Fruit fly (Drosophila melanogaster) whole organism, embryonic: Measurements from ENCODE around the gene CG4459.
A peak's percentile ranks its signal among the peaks of the same experiment; 100 is the strongest.

ENCODE experiments used
- Aef1 ChIP-seq: fragments of 200-800 bp; sonication (Bioruptor generic); IDR thresholded peaks from 3 replicates; pipeline ENCODE4 v1.3.6; 2022; ENCODE audit warnings: missing biosample characterization, missing genetic modification characterization
- BEAF-32 ChIP-seq: fragments of 200-800 bp; sonication (Bioruptor generic); optimal IDR thresholded peaks from 3 replicates; lab custom pipeline; 2017; ENCODE audit warnings: missing biosample characterization, missing genetic modification characterization, mild to moderate bottlenecking, moderate library complexity, missing genetic modification reagents
- Blimp-1 ChIP-seq: fragments of 200-800 bp; sonication (Bioruptor generic); optimal IDR thresholded peaks from 3 replicates; lab custom pipeline; 2018; ENCODE audit warnings: missing biosample characterization, missing genetic modification characterization, mild to moderate bottlenecking, moderate library complexity, missing genetic modification reagents
- Bteb2 ChIP-seq: fragments of 200-800 bp; sonication (Bioruptor generic); optimal IDR thresholded peaks from 2 replicates; lab custom pipeline; 2016; ENCODE audit warnings: missing biosample characterization, missing genetic modification characterization
- CG10321 ChIP-seq: fragments of 200-800 bp; sonication (Bioruptor generic); IDR thresholded peaks from 2 replicates; pipeline ENCODE4 v1.3.6; 2022; ENCODE audit warnings: missing biosample characterization, missing genetic modification characterization
- CG10543 ChIP-seq: fragments of 200-800 bp; sonication (Bioruptor generic); optimal IDR thresholded peaks from 3 replicates; lab custom pipeline; 2017; ENCODE audit warnings: missing biosample characterization, mild to moderate bottlenecking, missing genetic modification characterization, moderate library complexity
- CG14050 ChIP-seq: fragments of 200-800 bp; sonication (Bioruptor generic); IDR thresholded peaks from 3 replicates; pipeline ENCODE4 v1.3.6; 2022; ENCODE audit warnings: missing biosample characterization, missing genetic modification characterization
- CG15514 ChIP-seq: fragments of 200-800 bp; sonication (Bioruptor generic); optimal IDR thresholded peaks from 3 replicates; lab custom pipeline; 2017; ENCODE audit warnings: missing biosample characterization, missing genetic modification characterization, mild to moderate bottlenecking, moderate library complexity, missing genetic modification reagents
- CG17328 ChIP-seq: fragments of 200-800 bp; sonication (Bioruptor generic); IDR thresholded peaks from 2 replicates; pipeline ENCODE4 v1.3.6; 2022; ENCODE audit warnings: missing biosample characterization, missing genetic modification characterization
- CG18011 ChIP-seq: fragments of 200-800 bp; sonication (Bioruptor generic); optimal IDR thresholded peaks from 2 replicates; lab custom pipeline; 2017; ENCODE audit warnings: missing biosample characterization, missing genetic modification characterization, mild to moderate bottlenecking, moderate library complexity, missing genotype
- CG3726 ChIP-seq: fragments of 200-800 bp; sonication (Bioruptor generic); IDR thresholded peaks from 3 replicates; pipeline ENCODE4, ENCODE4 v1.3.6; 2022; ENCODE audit warnings: missing biosample characterization, missing genetic modification characterization
- CG4328 ChIP-seq: fragments of 200-800 bp; sonication (Bioruptor generic); optimal IDR thresholded peaks from 3 replicates; lab custom pipeline; 2017; ENCODE audit warnings: missing biosample characterization, missing genetic modification reagents, missing genetic modification characterization
- CG4360 ChIP-seq: fragments of 200-800 bp; sonication (Bioruptor generic); IDR thresholded peaks from 2 replicates; pipeline ENCODE4 v1.3.6; 2022; ENCODE audit warnings: missing biosample characterization, missing genetic modification characterization
- CG43689 ChIP-seq: fragments of 200-800 bp; sonication (Bioruptor generic); IDR thresholded peaks from 2 replicates; pipeline ENCODE4 v1.3.6; 2022; ENCODE audit warnings: missing biosample characterization, missing genetic modification characterization
- CG6175 ChIP-seq: fragments of 200-800 bp; sonication (Bioruptor generic); IDR thresholded peaks from 3 replicates; pipeline ENCODE4 v1.3.6; 2022; ENCODE audit warnings: missing biosample characterization, missing genetic modification characterization
- CG9797 ChIP-seq: fragments of 200-800 bp; sonication (Bioruptor generic); optimal IDR thresholded peaks from 3 replicates; lab custom pipeline; 2018; ENCODE audit warnings: missing biosample characterization, mild to moderate bottlenecking, missing genetic modification characterization
- D19B ChIP-seq: fragments of 200-800 bp; sonication (Bioruptor generic); optimal IDR thresholded peaks from 2 replicates; lab custom pipeline; 2017; ENCODE audit warnings: missing biosample characterization, mild to moderate bottlenecking, missing genetic modification characterization
- Dad ChIP-seq: fragments of 200-800 bp; sonication (Bioruptor generic); optimal IDR thresholded peaks from 3 replicates; lab custom pipeline; 2016; ENCODE audit warnings: missing biosample characterization, missing genetic modification characterization
- Dek ChIP-seq: fragments of 200-800 bp; sonication (Bioruptor generic); optimal IDR thresholded peaks from 3 replicates; lab custom pipeline; 2019; ENCODE audit warnings: missing biosample characterization, mild to moderate bottlenecking, missing genetic modification characterization, moderate library complexity
- Ets65A ChIP-seq: fragments of 200-800 bp; sonication (Bioruptor generic); peaks from one replicate; lab custom pipeline; 2016; ENCODE audit warnings: missing biosample characterization, missing genetic modification characterization
- Fer3 ChIP-seq: fragments of 200-800 bp; sonication (Bioruptor generic); optimal IDR thresholded peaks from 2 replicates; lab custom pipeline; 2018; ENCODE audit warnings: missing biosample characterization, mild to moderate bottlenecking, missing genetic modification characterization, moderate library complexity
- H15 ChIP-seq: fragments of 200-800 bp; sonication (Bioruptor generic); IDR thresholded peaks from 3 replicates; pipeline ENCODE4 v1.3.6; 2022; ENCODE audit warnings: missing biosample characterization, missing genetic modification characterization
- Hr39 ChIP-seq: fragments of >200 bp; optimal IDR thresholded peaks from 2 replicates; lab custom pipeline; 2017
- Hr51 ChIP-seq, 2 experiments: fragments of 200-800 bp; sonication (Bioruptor generic); optimal IDR thresholded peaks; 2 replicates in 1 of 2; 3 replicates in 1 of 2; lab custom pipeline; 2016 to 2018; ENCODE audit warnings: missing biosample characterization in 2 of 2, missing genetic modification characterization in 2 of 2, mild to moderate bottlenecking in 1 of 2, moderate library complexity in 1 of 2
- MTF-1 ChIP-seq: fragments of 200-800 bp; sonication (Bioruptor generic); optimal IDR thresholded peaks from 2 replicates; lab custom pipeline; 2018; ENCODE audit warnings: missing biosample characterization, mild to moderate bottlenecking, missing genetic modification characterization, borderline replicate concordance
- Optix ChIP-seq: fragments of 200-800 bp; sonication (Bioruptor generic); IDR thresholded peaks from 3 replicates; pipeline ENCODE4 v1.3.6; 2022; ENCODE audit warnings: missing biosample characterization, missing genetic modification characterization
- Poxn ChIP-seq: fragments of 200-800 bp; sonication (Bioruptor generic); IDR thresholded peaks from 2 replicates; pipeline ENCODE4 v1.3.6; 2022; ENCODE audit warnings: missing biosample characterization, missing genetic modification characterization
- Rx ChIP-seq: fragments of 200-800 bp; sonication (Bioruptor generic); IDR thresholded peaks from 2 replicates; pipeline ENCODE4 v1.3.6; 2022; ENCODE audit warnings: missing biosample characterization, missing genetic modification characterization
- Trl ChIP-seq, 3 experiments: fragments of >200 bp in 2 of 3; fragments of 200-800 bp in 1 of 3; sonication (Bioruptor generic) in 1 of 3; optimal IDR thresholded peaks; 2 replicates in 1 of 3; 3 replicates in 2 of 3; lab custom pipeline; 2016 to 2017; ENCODE audit warnings: missing biosample characterization in 1 of 3, missing genetic modification characterization in 1 of 3
- bigmax ChIP-seq: fragments of 200-800 bp; sonication (Bioruptor generic); optimal IDR thresholded peaks from 2 replicates; lab custom pipeline; 2018; ENCODE audit warnings: missing biosample characterization, mild to moderate bottlenecking, missing genetic modification characterization
- dan ChIP-seq: fragments of 200-800 bp; sonication (Bioruptor generic); IDR thresholded peaks from 2 replicates; pipeline ENCODE4 v1.3.6; 2022; ENCODE audit warnings: missing biosample characterization, missing genetic modification characterization
- danr ChIP-seq: fragments of 200-800 bp; sonication (Bioruptor generic); IDR thresholded peaks from 2 replicates; pipeline ENCODE4 v1.3.6; 2022; ENCODE audit warnings: missing biosample characterization, missing genetic modification characterization
- dm ChIP-seq: fragments of 200-800 bp; sonication (Bioruptor generic); optimal IDR thresholded peaks from 3 replicates; lab custom pipeline; 2016; ENCODE audit warnings: missing biosample characterization, missing genetic modification characterization
- gcm2 ChIP-seq: fragments of 200-800 bp; sonication (Bioruptor generic); optimal IDR thresholded peaks from 2 replicates; lab custom pipeline; 2016; ENCODE audit warnings: missing biosample characterization, missing genetic modification characterization
- grn ChIP-seq: fragments of 200-800 bp; sonication (Bioruptor generic); optimal IDR thresholded peaks from 3 replicates; lab custom pipeline; 2017; ENCODE audit warnings: missing biosample characterization, missing genetic modification characterization
- ham ChIP-seq: fragments of 200-800 bp; sonication (Bioruptor generic); IDR thresholded peaks from 2 replicates; pipeline ENCODE4 v1.3.6; 2022; ENCODE audit warnings: missing biosample characterization, missing genetic modification characterization
- hb ChIP-seq: fragments of 200-800 bp; sonication (Bioruptor generic); IDR thresholded peaks from 3 replicates; pipeline ENCODE4 v1.3.6; 2022; ENCODE audit warnings: missing biosample characterization, missing genetic modification characterization; ENCODE audit not compliant: partially characterized antibody
- hkb ChIP-seq, 2 experiments: fragments of 200-800 bp in 1 of 2; fragments of >200 bp in 1 of 2; sonication (Bioruptor generic) in 1 of 2; IDR thresholded peaks in 1 of 2; optimal IDR thresholded peaks in 1 of 2; 2 replicates each; pipeline versions ENCODE4 v1.3.6 to Lab custom; 2017 to 2022; ENCODE audit warnings: missing biosample characterization in 1 of 2, missing genetic modification characterization in 1 of 2
- mam ChIP-seq: fragments of 200-800 bp; sonication (Bioruptor generic); optimal IDR thresholded peaks from 3 replicates; lab custom pipeline; 2016; ENCODE audit warnings: missing biosample characterization, missing genetic modification characterization
- nau ChIP-seq: fragments of 200-800 bp; sonication (Bioruptor generic); optimal IDR thresholded peaks from 3 replicates; lab custom pipeline; 2017; ENCODE audit warnings: missing biosample characterization, mild to moderate bottlenecking, missing genetic modification characterization, missing genetic modification reagents
- onecut ChIP-seq: fragments of 200-800 bp; sonication (Bioruptor generic); IDR thresholded peaks from 2 replicates; pipeline ENCODE4 v1.3.6; 2022; ENCODE audit warnings: missing biosample characterization, missing genetic modification characterization
- peb ChIP-seq: fragments of 200-800 bp; sonication (Bioruptor generic); IDR thresholded peaks from 2 replicates; pipeline ENCODE4 v1.3.6; 2022; ENCODE audit warnings: missing biosample characterization, missing genetic modification characterization
- pfk ChIP-seq: fragments of 200-800 bp; sonication (Bioruptor generic); optimal IDR thresholded peaks from 2 replicates; lab custom pipeline; 2018; ENCODE audit warnings: missing biosample characterization, mild to moderate bottlenecking, missing genetic modification characterization, moderate library complexity
- prd ChIP-seq, 3 experiments: fragments of >200 bp in 2 of 3; fragments of 200-800 bp in 1 of 3; sonication (Bioruptor generic) in 1 of 3; optimal IDR thresholded peaks in 2 of 3; IDR thresholded peaks in 1 of 3; 2 replicates in 2 of 3; 3 replicates in 1 of 3; pipeline versions ENCODE4 v1.3.6 to Lab custom; 2017 to 2022; ENCODE audit warnings: missing biosample characterization in 1 of 3, missing genetic modification characterization in 1 of 3
- sr ChIP-seq: fragments of 200-800 bp; sonication (Bioruptor generic); IDR thresholded peaks from 3 replicates; pipeline ENCODE4 v1.3.6; 2022; ENCODE audit warnings: missing biosample characterization, missing genetic modification characterization
- tgo ChIP-seq: fragments of 200-800 bp; sonication (Bioruptor generic); IDR thresholded peaks from 3 replicates; pipeline ENCODE4 v1.3.6; 2022; ENCODE audit warnings: missing biosample characterization, missing genetic modification characterization
- ttk ChIP-seq: fragments of 200-800 bp; sonication (Bioruptor generic); IDR thresholded peaks from 2 replicates; pipeline ENCODE4 v2.1.2; 2022; ENCODE audit warnings: missing biosample characterization, missing genetic modification characterization
- usp ChIP-seq: fragments of >200 bp; optimal IDR thresholded peaks from 2 replicates; lab custom pipeline; 2017; ENCODE audit warnings: missing biosample characterization, missing genetic modification characterization
- zfh2 ChIP-seq: fragments of 200-800 bp; sonication (Bioruptor generic); optimal IDR thresholded peaks from 2 replicates; lab custom pipeline; 2016; ENCODE audit warnings: missing biosample characterization, missing genetic modification characterization

The CG4459 gene

dm6 chr3R:19904865-19905373, 23.5 kb downstream of the CG4459 start, which contains the start of the genes Surf6 and RhoGAP92B (continued):
- peak; percentile 19; the same call in 1 of the 2 replicates for TF ChIP-seq ttk (GFP tag; lab: Robert Waterston, UW)
- peak; percentile 96 for TF ChIP-seq hkb (optimal IDR thresholded peaks at IDR 0.05; lab: Kevin White, UChicago)
- peak; percentile 80 for TF ChIP-seq hkb (GFP tag; IDR thresholded peaks at IDR 0.05; lab: Robert Waterston, UW)
- 0 out of 3 replicates have a peak, but pooled peaks have one; percentile 41 for TF ChIP-seq Optix (GFP tag; lab: Robert Waterston, UW)
- peak; percentile 96 for TF ChIP-seq dm (GFP tag; lab: Kevin White, UChicago)
- peak; percentile 33 for TF ChIP-seq bigmax
- TF ChIP-seq Rx (GFP tag; lab: Robert Waterston, UW) = no peak
- no peak for TF ChIP-seq CG6175
- TF ChIP-seq ham = no peak
- TF ChIP-seq Ets65A (GFP tag; lab: Kevin White, UChicago) = peak; percentile 94
- peak; percentile 5 for TF ChIP-seq grn (GFP tag; lab: Kevin White, UChicago)
- peak; percentile 29 for TF ChIP-seq zfh2 (GFP tag; lab: Kevin White, UChicago)
- peak; percentile 50 for TF ChIP-seq Dad (GFP tag; lab: Kevin White, UChicago)
- TF ChIP-seq CG3726 = 0 out of 3 replicates have a peak, but pooled peaks have one; percentile 17
- TF ChIP-seq Aef1 = peak; percentile 35; the same call in 1 of the 3 replicates
- TF ChIP-seq Hr51 (GFP tag; optimal IDR thresholded peaks at IDR 0.05; lab: Kevin White, UChicago) = peak; percentile 32 to 55
- peak; percentile 58 for TF ChIP-seq Bteb2 (GFP tag; lab: Kevin White, UChicago)
- 0 out of 3 replicates have a peak, but pooled peaks have one; percentile 13 for TF ChIP-seq tgo (GFP tag; lab: Robert Waterston, UW)
- TF ChIP-seq gcm2 (GFP tag; lab: Kevin White, UChicago) = no peak
- TF ChIP-seq prd (optimal IDR thresholded peaks at IDR 0.05; lab: Kevin White, UChicago) = no peak
- peak; percentile 62; the same call in 2 of the 3 replicates for TF ChIP-seq prd (GFP tag; IDR thresholded peaks at IDR 0.05; lab: Robert Waterston, UW)
- TF ChIP-seq sr (GFP tag; lab: Robert Waterston, UW) = no peak
- peak; percentile 46 for TF ChIP-seq Blimp-1 (GFP tag; lab: Kevin White, UChicago)
- peak; percentile 94 for TF ChIP-seq CG9797 (GFP tag; lab: Kevin White, UChicago)
- peak; percentile 30; the same call in 1 of the 2 replicates for TF ChIP-seq CG17328 (GFP tag; lab: Robert Waterston, UW)
- TF ChIP-seq Dek = peak; percentile 39
- TF ChIP-seq CG14050 = 0 out of 3 replicates have a peak, but pooled peaks have one; percentile 32
- TF ChIP-seq dan (GFP tag; lab: Robert Waterston, UW) = no peak
- TF ChIP-seq CG43689 (GFP tag; lab: Robert Waterston, UW) = no peak
- 0 out of 2 replicates have a peak, but pooled peaks have one; percentile 8 for TF ChIP-seq CG4360 (GFP tag; lab: Robert Waterston, UW)
- TF ChIP-seq peb (GFP tag; lab: Robert Waterston, UW) = no peak
- peak; percentile 64 for TF ChIP-seq CG4328
- peak; percentile 55 for TF ChIP-seq Fer3 (tag; lab: Kevin White, UChicago)
- TF ChIP-seq CG10543 (GFP tag; lab: Kevin White, UChicago) = peak; percentile 82
- peak; percentile 0 for TF ChIP-seq pfk (GFP tag; lab: Kevin White, UChicago)
- TF ChIP-seq nau (GFP tag; lab: Kevin White, UChicago) = peak; percentile 77
- TF ChIP-seq usp (GFP tag; lab: Kevin White, UChicago) = no peak
- TF ChIP-seq CG10321 (GFP tag; lab: Robert Waterston, UW) = no peak
- TF ChIP-seq hb (GFP tag; lab: Robert Waterston, UW) = no peak
- TF ChIP-seq MTF-1 (GFP tag; lab: Kevin White, UChicago) = peak; percentile 38
- TF ChIP-seq H15 (GFP tag; lab: Robert Waterston, UW) = 0 out of 3 replicates have a peak, but pooled peaks have one; percentile 23
- TF ChIP-seq Poxn (GFP tag; lab: Robert Waterston, UW) = no peak
- TF ChIP-seq CG15514 = peak; percentile 85
- TF ChIP-seq Trl (optimal IDR thresholded peaks at IDR 0.05; lab: Kevin White, UChicago) = no peak
- peak; percentile 77 for TF ChIP-seq Trl (GFP tag; optimal IDR thresholded peaks at IDR 0.05; lab: Kevin White, UChicago)
- peak; percentile 2 for TF ChIP-seq D19B
- no peak for TF ChIP-seq danr (GFP tag; lab: Robert Waterston, UW)
- TF ChIP-seq onecut (GFP tag; lab: Robert Waterston, UW) = no peak
- peak; percentile 71 for TF ChIP-seq mam (GFP tag; lab: Kevin White, UChicago)
- peak; percentile 60 for TF ChIP-seq BEAF-32 (GFP tag; lab: Kevin White, UChicago)
- no peak for TF ChIP-seq Hr39
- TF ChIP-seq CG18011 (GFP tag; lab: Kevin White, UChicago) = peak; percentile 28
